Fruit fly (Drosophila melanogaster) whole organism, prepupa: ENCODE results near the gene tsl.

Experiments used
- CG10631 ChIP-seq: fragments of 200-800 bp; sonication (Bioruptor generic); optimal IDR thresholded peaks from 2 replicates; lab custom pipeline; 2016; ENCODE audit warnings: missing biosample characterization, missing genetic modification characterization
- CG11294 ChIP-seq: fragments of 200-800 bp; sonication (Bioruptor generic); IDR thresholded peaks from 2 replicates; pipeline ENCODE4 v1.3.6; 2022; ENCODE audit warnings: missing biosample characterization, missing genetic modification characterization
- CG11762 ChIP-seq: fragments of 200-800 bp; sonication (Bioruptor generic); optimal IDR thresholded peaks from 3 replicates; lab custom pipeline; 2016; ENCODE audit warnings: missing biosample characterization, missing genetic modification characterization; ENCODE audit not compliant: insufficient read depth
- CG11902 ChIP-seq: fragments of 200-800 bp; sonication (Bioruptor generic); optimal IDR thresholded peaks from 3 replicates; lab custom pipeline; 2016; ENCODE audit warnings: missing biosample characterization, missing genetic modification characterization
- CG16779 ChIP-seq: fragments of 200-800 bp; sonication (Bioruptor generic); optimal IDR thresholded peaks from 3 replicates; lab custom pipeline; 2017; ENCODE audit warnings: missing biosample characterization, mild to moderate bottlenecking, missing genetic modification characterization
- CG31627 ChIP-seq: fragments of 200-800 bp; sonication (Bioruptor generic); optimal IDR thresholded peaks from 3 replicates; lab custom pipeline; 2016; ENCODE audit warnings: missing biosample characterization, missing genetic modification characterization
- CG34406 ChIP-seq: fragments of 200-800 bp; sonication (Bioruptor generic); optimal IDR thresholded peaks from 3 replicates; lab custom pipeline; 2016; ENCODE audit warnings: missing biosample characterization, missing genetic modification characterization
- CG3919 ChIP-seq: fragments of 200-800 bp; sonication (Bioruptor generic); optimal IDR thresholded peaks from 3 replicates; lab custom pipeline; 2016; ENCODE audit warnings: missing biosample characterization, missing genetic modification characterization
- CG4318 ChIP-seq: fragments of 200-800 bp; sonication (Bioruptor generic); optimal IDR thresholded peaks from 3 replicates; lab custom pipeline; 2017; ENCODE audit warnings: missing biosample characterization, mild to moderate bottlenecking, missing genetic modification characterization
- CG6163 ChIP-seq: fragments of 200-800 bp; sonication (Bioruptor generic); IDR thresholded peaks from 3 replicates; pipeline ENCODE4 v1.3.6; 2022; ENCODE audit warnings: missing biosample characterization, missing genetic modification characterization
- CG6276 ChIP-seq: fragments of 200-800 bp; sonication (Bioruptor generic); optimal IDR thresholded peaks from 2 replicates; lab custom pipeline; 2017; ENCODE audit warnings: missing biosample characterization, mild to moderate bottlenecking, missing genetic modification characterization
- CG6792 ChIP-seq: fragments of 200-800 bp; sonication (Bioruptor generic); optimal IDR thresholded peaks from 3 replicates; lab custom pipeline; 2016; ENCODE audit warnings: missing biosample characterization, missing genetic modification characterization
- CG6808 ChIP-seq: fragments of 200-800 bp; sonication (Bioruptor generic); optimal IDR thresholded peaks from 3 replicates; lab custom pipeline; 2017; ENCODE audit warnings: missing biosample characterization, missing genetic modification characterization, mild to moderate bottlenecking, moderate library complexity, missing genetic modification reagents
- CG6854 ChIP-seq: fragments of 200-800 bp; sonication (Bioruptor generic); optimal IDR thresholded peaks from 2 replicates; lab custom pipeline; 2017; ENCODE audit warnings: missing biosample characterization, mild to moderate bottlenecking, missing genetic modification characterization
- CG7368 ChIP-seq: fragments of 200-800 bp; sonication (Bioruptor generic); optimal IDR thresholded peaks from 3 replicates; lab custom pipeline; 2016; ENCODE audit warnings: missing biosample characterization, missing genetic modification characterization
- CG8119 ChIP-seq: fragments of 200-800 bp; sonication (Bioruptor generic); IDR thresholded peaks from 3 replicates; pipeline ENCODE4 v1.3.6; 2022; ENCODE audit warnings: missing biosample characterization, missing genetic modification characterization
- CG8319 ChIP-seq: fragments of 200-800 bp; sonication (Bioruptor generic); optimal IDR thresholded peaks from 3 replicates; lab custom pipeline; 2016; ENCODE audit warnings: missing biosample characterization, missing genetic modification characterization
- CG8632 ChIP-seq: fragments of 200-800 bp; sonication (Bioruptor generic); optimal IDR thresholded peaks from 3 replicates; lab custom pipeline; 2016; ENCODE audit warnings: missing biosample characterization, missing genetic modification characterization
- CG9139 ChIP-seq: fragments of 200-800 bp; sonication (Bioruptor generic); optimal IDR thresholded peaks from 3 replicates; lab custom pipeline; 2017; ENCODE audit warnings: missing biosample characterization, mild to moderate bottlenecking, missing genetic modification characterization
- Ets21C ChIP-seq: fragments of 200-800 bp; sonication (Bioruptor generic); optimal IDR thresholded peaks from 3 replicates; lab custom pipeline; 2016; ENCODE audit warnings: missing biosample characterization, missing genetic modification characterization
- Hr38 ChIP-seq: sonication (Bioruptor generic); optimal IDR thresholded peaks from 2 replicates; lab custom pipeline; 2016; ENCODE audit warnings: missing biosample characterization, missing genetic modification characterization
- Hr39 ChIP-seq: fragments of 200-800 bp; sonication (Bioruptor generic); optimal IDR thresholded peaks from 2 replicates; lab custom pipeline; 2016; ENCODE audit warnings: missing biosample characterization, missing genetic modification characterization
- Hr4 ChIP-seq: fragments of 200-800 bp; sonication (Bioruptor generic); optimal IDR thresholded peaks from 3 replicates; lab custom pipeline; 2016; ENCODE audit warnings: missing biosample characterization, missing genetic modification characterization
- Lpt ChIP-seq: fragments of 200-800 bp; sonication (Bioruptor generic); optimal IDR thresholded peaks from 3 replicates; lab custom pipeline; 2016; ENCODE audit warnings: missing biosample characterization, missing genetic modification characterization
- Smox ChIP-seq: fragments of 200-800 bp; sonication (Bioruptor generic); optimal IDR thresholded peaks from 3 replicates; lab custom pipeline; 2016; ENCODE audit warnings: missing biosample characterization, missing genetic modification characterization
- Sox102F ChIP-seq: fragments of 200-800 bp; sonication (Bioruptor generic); optimal IDR thresholded peaks from 2 replicates; lab custom pipeline; 2016; ENCODE audit warnings: missing biosample characterization, mild to moderate bottlenecking, missing genetic modification characterization
- Sox14 ChIP-seq: fragments of 200-800 bp; sonication (Bioruptor generic); optimal IDR thresholded peaks from 3 replicates; lab custom pipeline; 2016; ENCODE audit warnings: missing biosample characterization, missing genetic modification characterization
- achi ChIP-seq: fragments of 200-800 bp; sonication (Bioruptor generic); optimal IDR thresholded peaks from 3 replicates; lab custom pipeline; 2016; ENCODE audit warnings: missing biosample characterization, missing genetic modification characterization
- cyc ChIP-seq: fragments of 200-800 bp; sonication (Bioruptor generic); optimal IDR thresholded peaks from 3 replicates; lab custom pipeline; 2016; ENCODE audit warnings: missing biosample characterization, missing genetic modification characterization
- dac ChIP-seq: fragments of 200-800 bp; sonication (Bioruptor generic); optimal IDR thresholded peaks from 2 replicates; lab custom pipeline; 2017; ENCODE audit warnings: missing biosample characterization, mild to moderate bottlenecking, missing genetic modification characterization
- dsx ChIP-seq: fragments of 200-800 bp; optimal IDR thresholded peaks from 3 replicates; lab custom pipeline; 2019; ENCODE audit warnings: missing biosample characterization, mild to moderate bottlenecking, missing genetic modification characterization, moderate library complexity; ENCODE audit not compliant: poor library complexity, severe bottlenecking
- eg ChIP-seq: fragments of 200-800 bp; sonication (Bioruptor generic); IDR thresholded peaks from 3 replicates; pipeline ENCODE4 v1.3.6; 2022; ENCODE audit warnings: missing biosample characterization, missing genetic modification characterization
- esn ChIP-seq: fragments of 200-800 bp; sonication (Bioruptor generic); optimal IDR thresholded peaks from 2 replicates; lab custom pipeline; 2016; ENCODE audit warnings: missing biosample characterization, mild to moderate bottlenecking, missing genetic modification characterization, moderate library complexity
- fd59A ChIP-seq: fragments of 200-800 bp; sonication (Bioruptor generic); optimal IDR thresholded peaks from 2 replicates; lab custom pipeline; 2017; ENCODE audit warnings: missing biosample characterization, mild to moderate bottlenecking, missing genetic modification characterization, missing genetic modification reagents
- fd85E ChIP-seq: fragments of 200-800 bp; sonication (Bioruptor generic); optimal IDR thresholded peaks from 3 replicates; lab custom pipeline; 2016; ENCODE audit warnings: missing biosample characterization, missing genetic modification characterization
- fkh ChIP-seq: fragments of 200-800 bp; sonication (Bioruptor generic); optimal IDR thresholded peaks from 3 replicates; lab custom pipeline; 2017; ENCODE audit warnings: missing biosample characterization, mild to moderate bottlenecking, missing genetic modification characterization, moderate library complexity
- lz ChIP-seq: fragments of 200-800 bp; sonication (Bioruptor generic); optimal IDR thresholded peaks from 3 replicates; lab custom pipeline; 2016; ENCODE audit warnings: missing biosample characterization, missing genetic modification characterization
- net ChIP-seq: fragments of 200-800 bp; sonication (Bioruptor generic); optimal IDR thresholded peaks from 3 replicates; lab custom pipeline; 2016; ENCODE audit warnings: missing biosample characterization, missing genetic modification characterization
- salr ChIP-seq, 2 experiments: fragments of 200-800 bp; sonication (Bioruptor generic); optimal IDR thresholded peaks; 3 replicates each; lab custom pipeline; 2016 to 2018; ENCODE audit warnings: missing biosample characterization in 2 of 2, missing genetic modification characterization in 2 of 2, mild to moderate bottlenecking in 1 of 2
- spab ChIP-seq: fragments of 200-800 bp; sonication (Bioruptor generic); optimal IDR thresholded peaks from 2 replicates; lab custom pipeline; 2017; ENCODE audit warnings: missing biosample characterization, mild to moderate bottlenecking, missing genetic modification characterization, missing genetic modification reagents
- ss ChIP-seq, 2 experiments: fragments of 200-800 bp; sonication (Bioruptor generic); optimal IDR thresholded peaks; 2 replicates in 1 of 2; 3 replicates in 1 of 2; lab custom pipeline; 2017 to 2018; ENCODE audit warnings: mild to moderate bottlenecking in 2 of 2, missing biosample characterization in 2 of 2, missing genetic modification characterization in 2 of 2, moderate library complexity in 1 of 2
- svp ChIP-seq: fragments of 200-800 bp; sonication (Bioruptor generic); peaks from one replicate; lab custom pipeline; 2016; ENCODE audit warnings: missing biosample characterization, missing genetic modification characterization
- vri ChIP-seq: fragments of 200-800 bp; sonication (Bioruptor generic); optimal IDR thresholded peaks from 3 replicates; lab custom pipeline; 2016; ENCODE audit warnings: missing biosample characterization, mild to moderate bottlenecking, missing genetic modification characterization

Gene tsl

DNA sequence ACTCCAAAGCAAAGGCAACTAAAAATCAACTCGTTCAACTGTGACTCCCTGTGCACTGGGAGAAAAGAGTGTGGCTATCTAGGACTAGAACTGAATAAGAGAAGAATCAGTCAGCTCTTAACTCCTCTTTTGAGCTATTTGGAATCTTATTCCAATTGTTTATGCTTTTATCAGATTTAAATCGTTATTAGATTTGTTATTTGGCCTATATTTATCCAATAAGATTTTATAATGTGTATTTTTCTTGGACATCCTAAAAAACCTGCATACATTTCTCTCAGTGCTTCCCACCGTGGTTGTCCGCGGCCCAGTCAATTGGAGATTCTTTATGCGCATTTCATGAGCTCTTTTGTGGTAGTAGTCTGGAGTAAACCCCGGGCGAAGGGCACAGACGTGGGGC is 888 bp downstream of the tsl start (continued):
- peak; percentile 89 for TF ChIP-seq CG8632 (GFP tag; lab: Kevin White, UChicago)
- peak; percentile 87 for TF ChIP-seq vri (GFP tag; lab: Kevin White, UChicago)
- TF ChIP-seq Ets21C (GFP tag; lab: Kevin White, UChicago), result peak; percentile 83
- peak; percentile 91 for TF ChIP-seq CG34406 (GFP tag; lab: Kevin White, UChicago)
- TF ChIP-seq esn (GFP tag; lab: Kevin White, UChicago), result peak; percentile 95
- TF ChIP-seq eg (GFP tag; lab: Robert Waterston, UW), result peak; percentile 80
- TF ChIP-seq Hr4, result peak; percentile 85
- TF ChIP-seq spab (GFP tag; lab: Kevin White, UChicago), result peak; percentile 93
- TF ChIP-seq Lpt (GFP tag; lab: Kevin White, UChicago), result peak; percentile 77
- peak; percentile 90 to 94 for TF ChIP-seq ss (GFP tag; optimal IDR thresholded peaks at IDR 0.05; lab: Kevin White, UChicago)
- TF ChIP-seq cyc, result peak; percentile 92
- peak; percentile 93 for TF ChIP-seq Hr39 (GFP tag; lab: Kevin White, UChicago)
- no peak for TF ChIP-seq fkh (GFP tag; lab: Kevin White, UChicago)
- peak; percentile 79 for TF ChIP-seq fd85E (GFP tag; lab: Kevin White, UChicago)
- TF ChIP-seq fd59A (GFP tag; lab: Kevin White, UChicago), result peak; percentile 93
- TF ChIP-seq Hr38, result no peak
- TF ChIP-seq CG6854, result peak; percentile 74
- TF ChIP-seq CG8319 (GFP tag; lab: Kevin White, UChicago), result peak; percentile 90
- peak; percentile 87 for TF ChIP-seq CG11902 (GFP tag; lab: Kevin White, UChicago)
- peak; percentile 74 for TF ChIP-seq CG11294
- TF ChIP-seq lz (GFP tag; lab: Kevin White, UChicago), result peak; percentile 89
- peak; percentile 94 for TF ChIP-seq CG10631 (GFP tag; lab: Kevin White, UChicago)
- peak; percentile 38 for TF ChIP-seq dac (GFP tag; lab: Kevin White, UChicago)
- peak; percentile 74 for TF ChIP-seq CG6276
- peak; percentile 95 for TF ChIP-seq svp (GFP tag; lab: Kevin White, UChicago)
- TF ChIP-seq Sox102F (GFP tag; lab: Kevin White, UChicago), result peak; percentile 93
- TF ChIP-seq salr (GFP tag; optimal IDR thresholded peaks at IDR 0.05; lab: Kevin White, UChicago), result peak; percentile 74 to 85
- peak; percentile 93 for TF ChIP-seq CG6808 (GFP tag; lab: Kevin White, UChicago)
- TF ChIP-seq CG8119, result peak; percentile 87
- TF ChIP-seq CG7368 (GFP tag; lab: Kevin White, UChicago), result peak; percentile 88
- TF ChIP-seq CG9139 (GFP tag; lab: Kevin White, UChicago), result peak; percentile 82
- peak; percentile 91 for TF ChIP-seq achi (GFP tag; lab: Kevin White, UChicago)
- peak; percentile 93 for TF ChIP-seq CG31627
- peak; percentile 66 for TF ChIP-seq CG4318 (GFP tag; lab: Kevin White, UChicago)

DNA sequence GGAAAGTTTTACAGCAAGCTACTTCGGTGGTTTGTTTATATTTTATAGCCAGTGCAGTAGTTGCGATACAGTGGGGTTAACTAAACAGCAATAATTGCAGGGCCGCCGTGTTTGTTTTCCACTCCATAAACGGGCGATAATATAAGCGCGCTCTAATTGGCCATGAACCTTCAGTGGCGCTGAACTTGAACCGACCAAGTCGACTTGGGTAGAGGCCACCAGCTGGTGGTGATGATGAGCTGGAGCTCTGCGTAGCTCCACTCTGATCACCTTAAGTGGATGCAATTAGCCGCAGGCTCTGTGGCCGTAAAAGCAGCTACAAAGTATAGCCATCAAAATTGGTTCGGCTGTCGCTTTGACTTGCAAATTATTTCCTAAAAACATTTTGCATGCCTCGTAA is 2.2 kb downstream of the tsl start:
- TF ChIP-seq CG6792 (GFP tag; lab: Kevin White, UChicago) (no peak), dsx (GFP tag; lab: Kevin White, UChicago) (peak; percentile 79)
- TF ChIP-seq, all 60 proteins: peak for 1

DNA sequence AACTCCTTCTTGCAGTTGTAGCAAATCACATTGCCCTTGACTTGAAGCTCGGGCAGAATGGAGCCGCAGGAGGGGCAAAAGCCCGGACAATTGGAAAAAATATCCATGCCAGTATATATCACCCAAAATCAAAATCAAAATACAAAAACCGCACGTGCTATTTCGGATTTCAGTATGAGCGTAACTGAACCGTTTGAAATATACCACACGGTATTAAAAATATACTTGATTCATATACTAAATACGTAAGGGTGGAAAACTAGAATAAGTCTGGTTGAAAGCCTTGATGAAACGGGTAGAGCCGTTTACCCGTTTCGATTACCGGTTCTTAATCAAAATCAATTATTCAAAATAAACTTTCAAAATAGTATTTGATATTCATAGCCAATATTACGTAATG is 4.7 kb downstream of the tsl start, which contains the start of gene Polr1H:
Gene Polr1H, minus strand, starts transcription at position 188 of the 400 bp plus-strand sequence.
- TF ChIP-seq CG8119 (no peak), spab (GFP tag; lab: Kevin White, UChicago) (no peak), CG11762 (no peak), CG6854 (no peak), Smox (GFP tag; lab: Kevin White, UChicago) (no peak), net (GFP tag; lab: Kevin White, UChicago) (no peak), CG7368 (GFP tag; lab: Kevin White, UChicago) (no peak), CG3919 (no peak), Sox14 (GFP tag; lab: Kevin White, UChicago) (no peak), CG6163 (GFP tag; lab: Robert Waterston, UW) (no peak), CG16779 (tag; lab: Kevin White, UChicago) (no peak), CG10631 (GFP tag; lab: Kevin White, UChicago) (no peak), CG11902 (GFP tag; lab: Kevin White, UChicago) (no peak), Hr39 (GFP tag; lab: Kevin White, UChicago) (no peak)
